Worm (Caenorhabditis elegans) whole organism, L2 larva: ENCODE measurements around the gene hrpu-2.

ENCODE experiments used
- F13H6.1 ChIP-seq: sonication (generic microtip); optimal IDR thresholded peaks from 2 replicates; lab custom pipeline; 2016; ENCODE audit warnings: missing genetic modification characterization, missing compliant biosample characterization
- blmp-1 ChIP-seq: sonication (generic microtip); optimal IDR thresholded peaks from 2 replicates; lab custom pipeline; 2017; ENCODE audit warnings: missing genetic modification characterization, mild to moderate bottlenecking, missing compliant biosample characterization, antibody characterized with exemption, moderate library complexity; ENCODE audit not compliant: insufficient read depth
- ceh-82 ChIP-seq: fragments of 150-350 bp; optimal IDR thresholded peaks from 2 replicates; lab custom pipeline; 2014; ENCODE audit warnings: missing biosample characterization, missing genetic modification characterization
- elt-3 ChIP-seq: sonication (generic microtip); optimal IDR thresholded peaks from 2 replicates; lab custom pipeline; 2017; ENCODE audit warnings: missing biosample characterization, missing genetic modification characterization
- lsy-2 ChIP-seq, 2 experiments: fragments of 150-350 bp in 1 of 2; sonication (generic microtip) in 1 of 2; optimal IDR thresholded peaks; 2 replicates each; lab custom pipeline; 2014 to 2017; ENCODE audit warnings: missing biosample characterization in 2 of 2, missing genetic modification characterization in 2 of 2
- mbf-1 ChIP-seq: sonication (generic microtip); optimal IDR thresholded peaks from 2 replicates; lab custom pipeline; 2017; ENCODE audit warnings: missing biosample characterization, missing genetic modification characterization
- mdl-1 ChIP-seq, 2 experiments: fragments of 150-350 bp in 1 of 2; sonication (generic microtip) in 1 of 2; optimal IDR thresholded peaks; 2 replicates each; lab custom pipeline; 2017; ENCODE audit warnings: missing biosample characterization in 2 of 2, missing genetic modification characterization in 2 of 2
- nhr-11 ChIP-seq: fragments of 150-350 bp; optimal IDR thresholded peaks from 2 replicates; lab custom pipeline; 2014; ENCODE audit warnings: missing biosample characterization, missing genetic modification characterization
- nhr-21 ChIP-seq: fragments of 150-350 bp; optimal IDR thresholded peaks from 2 replicates; lab custom pipeline; 2014; ENCODE audit warnings: missing biosample characterization, missing genetic modification characterization
- nhr-77 ChIP-seq: fragments of 150-350 bp; optimal IDR thresholded peaks from 2 replicates; lab custom pipeline; 2014; ENCODE audit warnings: missing biosample characterization, missing genetic modification characterization
- unc-62 ChIP-seq: fragments of 150-350 bp; optimal IDR thresholded peaks from 2 replicates; lab custom pipeline; 2014; ENCODE audit warnings: missing biosample characterization, missing genetic modification reagents, missing genetic modification characterization
- ztf-1 ChIP-seq: fragments of 200-800 bp; sonication (Bioruptor generic); conservative IDR thresholded peaks from 2 replicates; pipeline ENCODE4 v1.3.6; 2022; ENCODE audit warnings: missing genetic modification characterization, missing compliant biosample characterization

DNA sequence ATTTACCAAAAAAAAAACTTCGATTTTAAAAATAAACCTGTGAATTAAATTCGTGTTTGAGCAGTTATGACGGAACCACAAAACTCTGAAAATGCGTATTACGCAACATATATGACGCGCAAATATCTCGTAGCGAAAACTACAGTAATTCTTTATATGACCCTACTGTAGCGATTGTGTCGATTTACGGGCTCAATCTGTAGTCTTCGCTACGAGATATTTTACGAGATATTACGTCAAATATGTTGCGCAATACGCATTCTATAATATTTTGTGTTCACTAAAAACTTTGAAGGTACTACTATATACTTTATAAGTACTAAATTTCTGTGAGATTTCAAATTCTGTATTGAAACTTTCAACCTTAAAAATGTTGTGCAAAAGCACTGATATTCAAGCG, 40.2 kb upstream of the hrpu-2 start:
- TF ChIP-seq ceh-82 (tag; lab: Kevin White, UChicago) (no peak), elt-3 (tag; lab: Kevin White, UChicago) (no peak), mdl-1 (tag; optimal IDR thresholded peaks at IDR 0.05; lab: Kevin White, UChicago) (no peak), nhr-77 (no peak), ztf-1 (GFP tag; lab: Robert Waterston, UW) (no peak), unc-62 (GFP tag; lab: Kevin White, UChicago) (no peak), mbf-1 (tag; lab: Kevin White, UChicago) (no peak), nhr-21 (tag; lab: Kevin White, UChicago) (no peak), blmp-1 (no peak), lsy-2 (tag; optimal IDR thresholded peaks at IDR 0.05; lab: Kevin White, UChicago) (no peak), F13H6.1 (no peak), nhr-11 (tag; lab: Kevin White, UChicago) (no peak)
